Fruit fly (Drosophila melanogaster): ENCODE data around the gene CG6171.
A peak's percentile ranks its signal among the peaks of the same experiment; 100 is the strongest.

CG6171 gene

dm6 chr3R:15409772-15410688, 46.4 kb upstream of the CG6171 start (continued):
- TF ChIP-seq Elba2 (GFP tag; optimal IDR thresholded peaks at IDR 0.05) (no peak), sug (tag; optimal IDR thresholded peaks at IDR 0.05) (no peak), CG34376 (GFP tag; optimal IDR thresholded peaks at IDR 0.05) (no peak), Abd-B (GFP tag; optimal IDR thresholded peaks at IDR 0.05) (no peak), pita (GFP tag; optimal IDR thresholded peaks at IDR 0.05) (no peak), CG14441 (GFP tag; IDR thresholded peaks at IDR 0.05) (peak; percentile 6; the same call in 1 of the 2 replicates), grau (tag; optimal IDR thresholded peaks at IDR 0.05) (peak; percentile 65), CG7556 (GFP tag; optimal IDR thresholded peaks at IDR 0.05) (peak; percentile 16), twi (tag; optimal IDR thresholded peaks at IDR 0.05) (no peak), CG4617 (GFP tag; optimal IDR thresholded peaks at IDR 0.05; ENCODE audit: borderline replicate concordance) (no peak), CG6765 (GFP tag; optimal IDR thresholded peaks at IDR 0.05) (no peak), CG13424 (tag; optimal IDR thresholded peaks at IDR 0.05) (no peak), CG30431 (GFP tag; optimal IDR thresholded peaks at IDR 0.05) (no peak), lmd (GFP tag; IDR thresholded peaks at IDR 0.05) (peak; percentile 19; the same call in 1 of the 2 replicates), CG8944 (GFP tag; optimal IDR thresholded peaks at IDR 0.05) (no peak), ac (GFP tag; optimal IDR thresholded peaks at IDR 0.05) (no peak), CG1233 (GFP tag; optimal IDR thresholded peaks at IDR 0.05) (no peak), ara (GFP tag; IDR thresholded peaks at IDR 0.05) (0 out of 2 replicates have a peak, but pooled peaks have one; percentile 6), CG18011 (GFP tag; optimal IDR thresholded peaks at IDR 0.05) (no peak), nmo (GFP tag; optimal IDR thresholded peaks at IDR 0.05) (peak; percentile 34)

dm6 chr3R:15409110-15409771, 45.6 kb upstream of the CG6171 start:
- TF ChIP-seq Fer1 (GFP tag; optimal IDR thresholded peaks at IDR 0.05) (no peak), CG14667 (GFP tag; IDR thresholded peaks at IDR 0.05) (no peak), CG15073 (GFP tag; optimal IDR thresholded peaks at IDR 0.05) (no peak), pan (optimal IDR thresholded peaks at IDR 0.05) (no peak), pan (GFP tag; optimal IDR thresholded peaks at IDR 0.05 in 1 of 2, IDR thresholded peaks at IDR 0.05 in 1 of 2) (peak in 1 of 2 experiments; percentile 13), CG17912 (GFP tag; optimal IDR thresholded peaks at IDR 0.05) (no peak), Ssrp (tag; optimal IDR thresholded peaks at IDR 0.05) (no peak), Pdp1 (GFP tag; optimal IDR thresholded peaks at IDR 0.05) (peak in 1 of 2 experiments; percentile 93), CG1024 (GFP tag; IDR thresholded peaks at IDR 0.05) (peak; percentile 17; the same call in 1 of the 2 replicates), zf30C (GFP tag; optimal IDR thresholded peaks at IDR 0.05) (peak; percentile 57), otp (GFP tag; IDR thresholded peaks at IDR 0.05) (no peak), Drgx (GFP tag; IDR thresholded peaks at IDR 0.05) (peak; percentile 61; the same call in 1 of the 2 replicates), Sox102F (GFP tag; optimal IDR thresholded peaks at IDR 0.05) (peak; percentile 3), CG8290 (GFP tag; optimal IDR thresholded peaks at IDR 0.05) (no peak), CG8290 (tag; optimal IDR thresholded peaks at IDR 0.05) (no peak), CG5953 (GFP tag; IDR thresholded peaks at IDR 0.05) (0 out of 2 replicates have a peak, but pooled peaks have one; percentile 8), sqz (GFP tag; optimal IDR thresholded peaks at IDR 0.05) (peak; percentile 68), nom (GFP tag; optimal IDR thresholded peaks at IDR 0.05) (peak; percentile 17), wor (GFP tag; IDR thresholded peaks at IDR 0.05) (no peak), CG6254 (GFP tag; optimal IDR thresholded peaks at IDR 0.05) (peak; percentile 6), CG16779 (GFP tag; IDR thresholded peaks at IDR 0.05) (0 out of 2 replicates have a peak, but pooled peaks have one; percentile 29), so (GFP tag; IDR thresholded peaks at IDR 0.05) (no peak), Sox100B (GFP tag; optimal IDR thresholded peaks at IDR 0.05) (no peak), CG13424 (tag; optimal IDR thresholded peaks at IDR 0.05) (no peak), slbo (GFP tag; IDR thresholded peaks at IDR 0.05) (peak; percentile 37; the same call in 1 of the 2 replicates), ERR (GFP tag; optimal IDR thresholded peaks at IDR 0.05) (no peak), Med (GFP tag) (peak; percentile 59), corto (GFP tag; optimal IDR thresholded peaks at IDR 0.05) (peak; percentile 10), CG6272 (GFP tag; IDR thresholded peaks at IDR 0.05) (0 out of 2 replicates have a peak, but pooled peaks have one; percentile 8)

All from whole organism, embryonic.